Worm (Caenorhabditis elegans) whole organism, L4/young adult: ENCODE data around the gene Y24D9A.6.
A peak's percentile ranks its signal among the peaks of the same experiment; 100 is the strongest.

Experiments
- W03F9.2 ChIP-seq: fragments of 150-350 bp; optimal IDR thresholded peaks from 2 replicates; lab custom pipeline; 2014; ENCODE audit warnings: missing biosample characterization, missing genetic modification characterization
- dao-5 ChIP-seq: sonication (generic microtip); optimal IDR thresholded peaks from 2 replicates; lab custom pipeline; 2016; ENCODE audit warnings: missing genotype, missing genetic modification characterization, moderate library complexity, missing compliant biosample characterization
- him-1 ChIP-seq: sonication (generic microtip); optimal IDR thresholded peaks from 2 replicates; lab custom pipeline; 2016; ENCODE audit warnings: missing genotype, missing genetic modification reagents, missing genetic modification characterization, missing compliant biosample characterization

The Y24D9A.6 gene

DNA sequence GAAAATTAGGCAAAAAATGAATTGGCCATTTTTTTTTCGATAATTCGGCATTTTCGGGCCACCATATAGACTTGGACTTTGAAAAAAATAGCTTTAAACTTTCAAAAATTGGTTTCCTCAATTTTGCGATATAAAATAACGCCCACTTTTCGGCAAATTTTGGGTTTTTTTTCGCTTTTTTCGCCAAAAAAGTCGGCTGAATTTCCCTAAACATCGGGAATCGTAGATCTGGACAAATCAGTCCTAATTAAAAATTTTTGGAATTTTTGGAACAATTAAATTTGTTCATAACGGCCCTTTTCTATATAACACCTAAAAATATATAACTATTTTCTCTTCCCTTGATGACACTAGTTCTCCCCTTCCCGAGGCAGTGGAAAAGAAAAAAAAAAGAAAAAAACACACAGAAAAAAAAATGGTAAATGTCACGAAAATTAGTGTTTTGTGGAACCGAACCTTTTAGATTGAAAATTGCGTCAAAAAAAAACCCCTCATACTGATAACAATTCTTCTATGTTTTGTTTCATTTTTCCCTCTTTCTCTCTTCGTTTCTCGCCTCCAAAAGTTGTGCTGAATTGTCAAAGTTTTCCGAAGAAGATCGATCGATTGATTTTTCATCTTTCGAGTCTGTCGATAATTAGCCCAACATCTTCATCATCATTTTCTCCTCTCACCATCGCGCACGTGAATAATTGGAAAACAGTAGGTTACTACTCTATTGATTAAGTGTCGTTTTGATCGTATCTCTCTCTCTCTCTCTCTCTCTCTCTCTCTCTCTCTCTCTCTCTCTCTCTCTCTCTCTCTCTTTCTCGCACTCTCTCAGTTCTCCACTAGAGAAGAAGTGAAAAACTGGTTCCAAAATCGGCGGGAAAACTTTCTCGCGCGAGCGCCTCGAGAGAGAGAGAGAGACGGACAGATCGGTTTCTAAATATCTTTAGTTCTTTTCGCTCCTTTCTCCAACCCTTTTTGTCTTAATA, at the start of gene Y24D9A.6:
Gene Y24D9A.6, minus strand, starts transcription at position 51 of the 977 bp plus-strand sequence.
- TF ChIP-seq him-1 (tag; lab: Kevin White, UChicago) (no peak), dao-5 (no peak), W03F9.2 (no peak)

DNA sequence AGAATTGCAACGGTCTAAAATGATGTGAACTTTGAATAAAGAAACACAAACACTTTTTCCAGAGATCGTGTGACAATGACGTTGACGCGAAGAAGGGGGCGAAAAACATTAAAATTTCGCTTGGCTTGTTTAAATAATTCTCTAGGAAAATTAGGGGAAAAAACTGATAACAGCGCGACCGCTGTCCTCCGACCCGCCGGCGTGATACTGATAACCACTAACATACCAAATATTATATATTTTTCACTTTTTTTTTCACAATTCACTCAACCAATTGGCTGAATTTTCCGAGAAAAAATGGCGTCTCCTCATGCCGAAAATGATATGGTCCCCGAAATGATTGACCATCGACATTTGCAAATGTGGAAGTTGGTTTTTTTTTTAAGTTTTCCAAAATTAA, 49.6 kb upstream of the Y24D9A.6 start:
- TF ChIP-seq W03F9.2 = no peak
- no peak for TF ChIP-seq him-1 (tag; lab: Kevin White, UChicago)
- TF ChIP-seq dao-5 = no peak

DNA sequence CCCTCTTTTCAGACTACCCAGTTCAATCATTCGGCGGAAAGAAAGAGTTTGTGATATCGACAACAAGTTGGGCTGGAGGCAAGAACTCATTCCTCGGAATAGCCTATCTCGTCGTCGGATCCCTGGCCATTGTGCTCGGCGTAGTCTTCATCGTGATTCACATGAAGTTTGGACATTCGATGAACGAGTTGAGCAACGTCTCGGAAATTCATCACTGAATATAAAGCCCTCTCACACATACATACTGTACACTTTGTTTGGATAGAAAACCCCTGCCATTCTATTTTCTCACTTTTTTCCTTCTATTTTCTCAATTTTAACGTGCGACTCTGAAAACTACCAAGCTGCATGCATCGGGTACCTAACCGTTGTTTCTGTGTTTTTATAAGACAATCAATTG, 49.2 kb upstream of the Y24D9A.6 start, which contains the start of gene R08C7.12:
Gene R08C7.12, plus strand, starts transcription at position 301 of the 400 bp plus-strand sequence.
- TF ChIP-seq W03F9.2 (no peak), him-1 (tag; lab: Kevin White, UChicago) (no peak), dao-5 (no peak)

DNA sequence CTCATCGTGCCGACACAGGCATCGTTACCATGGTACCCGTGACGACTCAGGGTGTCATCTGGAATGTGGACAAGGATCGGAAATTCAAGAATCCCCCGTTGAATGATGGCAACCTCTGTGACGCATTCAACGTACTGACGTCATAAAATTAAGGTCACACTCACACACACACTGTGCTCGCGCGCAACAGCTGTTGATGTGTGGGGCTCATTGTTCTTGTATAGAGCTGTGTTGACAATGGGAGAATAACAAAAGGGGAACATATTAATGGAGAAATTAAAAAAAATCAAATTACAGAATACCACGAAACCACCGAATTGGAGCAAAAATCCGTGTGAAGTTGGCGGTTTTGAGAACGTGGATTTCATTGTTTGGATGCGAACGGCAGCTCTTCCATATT, 48.1 kb upstream of the Y24D9A.6 start:
- no peak for TF ChIP-seq dao-5
- TF ChIP-seq him-1 (tag; lab: Kevin White, UChicago) = no peak

DNA sequence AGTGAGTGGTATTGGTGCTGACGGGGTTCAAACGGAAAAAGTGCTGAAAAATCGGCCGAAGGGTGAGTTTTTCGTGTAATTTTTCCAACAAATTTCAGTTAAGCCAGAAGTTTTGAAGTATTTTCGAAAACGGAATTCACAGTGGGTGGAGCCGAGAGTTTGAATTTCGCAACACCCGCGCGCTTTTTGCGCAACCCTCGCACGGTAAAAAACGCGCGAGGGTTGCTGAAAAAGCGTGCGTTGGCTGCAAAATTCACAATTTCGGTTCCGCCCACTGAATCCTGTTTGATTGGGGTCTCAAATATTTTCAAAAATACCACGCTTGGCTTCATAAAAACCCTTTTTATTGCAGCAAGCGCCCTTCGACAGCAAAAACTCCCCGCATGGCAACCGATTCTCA, 47.2 kb upstream of the Y24D9A.6 start:
- TF ChIP-seq dao-5 (no peak), W03F9.2 (no peak), him-1 (tag; lab: Kevin White, UChicago) (no peak)

DNA sequence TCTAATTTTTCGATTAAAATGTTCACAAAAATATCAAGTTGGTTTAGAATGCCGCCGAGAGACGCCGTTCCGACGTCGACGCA, 46.9 kb upstream of the Y24D9A.6 start, which contains the start of gene chat-1:
Gene chat-1, plus strand, starts transcription at position 48 of the 83 bp plus-strand sequence.
- TF ChIP-seq W03F9.2 (no peak), him-1 (tag; lab: Kevin White, UChicago) (no peak), dao-5 (no peak)

DNA sequence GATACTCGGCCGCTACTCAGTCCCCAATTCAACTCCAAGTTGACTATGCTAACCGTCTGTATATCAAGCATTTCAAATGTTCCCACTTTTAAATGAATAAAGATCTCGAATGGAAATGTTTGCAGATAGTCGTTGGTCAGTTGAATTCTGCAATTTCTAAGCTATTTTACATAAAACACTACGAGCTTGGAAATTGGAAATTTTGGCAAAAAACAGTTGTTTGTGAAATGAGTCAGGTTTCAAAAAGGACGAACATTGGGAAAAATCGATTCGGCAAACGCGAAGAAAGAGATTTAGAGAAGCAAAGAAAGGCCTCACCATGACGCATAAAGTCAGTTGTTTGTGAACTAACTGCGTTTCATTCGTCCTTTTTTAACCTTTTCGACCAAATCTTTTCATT, 46.7 kb upstream of the Y24D9A.6 start:
- TF ChIP-seq dao-5 (no peak), W03F9.2 (no peak), him-1 (tag; lab: Kevin White, UChicago) (no peak)

DNA sequence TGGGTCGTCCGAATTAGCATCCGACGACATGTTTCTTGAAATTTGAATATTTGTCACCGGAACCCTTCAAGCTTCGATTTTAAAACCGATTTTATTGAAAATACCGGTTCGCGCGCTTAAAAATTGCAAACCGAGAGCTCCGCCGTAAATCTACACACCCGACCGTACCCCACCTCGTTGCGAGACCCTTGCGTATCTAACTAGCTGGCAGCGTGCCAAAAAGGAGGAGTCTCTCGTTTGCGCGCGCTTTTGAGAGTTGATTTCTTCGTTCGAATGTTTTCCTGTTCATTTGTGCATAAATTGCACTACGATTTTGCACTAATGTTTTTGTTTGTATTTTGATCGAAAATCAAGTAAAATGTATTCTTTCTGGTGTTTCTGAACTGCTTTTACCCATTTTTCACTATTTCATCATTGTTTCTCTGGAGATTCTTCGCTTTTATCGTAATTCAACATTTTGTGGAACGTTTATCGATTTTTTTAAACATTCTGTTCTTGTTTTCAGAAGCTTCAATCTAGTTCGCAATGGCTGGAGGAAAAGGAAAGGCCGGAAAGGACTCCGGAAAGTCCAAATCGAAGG, 45.6 kb upstream of the Y24D9A.6 start, which contains the start of the genes wapl-1 and htz-1:
Gene wapl-1, minus strand, starts transcription at position 30 of the 580 bp plus-strand sequence.
Gene htz-1, plus strand, starts transcription at position 506 of the 580 bp plus-strand sequence.
- no peak for TF ChIP-seq dao-5
- peak; percentile 96 for TF ChIP-seq W03F9.2
- peak; percentile 43 for TF ChIP-seq him-1 (tag; lab: Kevin White, UChicago)

DNA sequence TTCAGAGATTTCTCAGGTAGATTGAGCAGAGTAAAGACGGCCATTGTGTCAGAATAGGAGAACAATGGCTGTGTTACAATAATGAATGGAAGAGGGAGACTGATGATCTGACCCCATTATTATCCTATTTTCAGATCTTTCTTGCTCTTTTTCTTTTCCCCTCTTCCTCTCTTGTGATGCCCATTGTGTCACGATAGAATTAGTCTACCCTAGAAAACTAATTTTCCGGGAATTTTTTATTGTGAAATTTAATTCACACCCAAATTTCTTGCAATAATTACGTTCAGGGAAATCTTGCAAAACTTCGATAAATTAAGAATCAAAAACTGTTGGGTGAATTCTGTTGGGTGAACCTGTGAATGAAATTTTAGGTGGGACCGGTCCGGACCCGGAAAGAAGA, 40.9 kb upstream of the Y24D9A.6 start, which contains the start of gene fbxb-75:
Gene fbxb-75, minus strand, starts transcription at position 101 of the 400 bp plus-strand sequence.
- TF ChIP-seq him-1 (tag; lab: Kevin White, UChicago) = no peak
- no peak for TF ChIP-seq dao-5
- no peak for TF ChIP-seq W03F9.2

DNA sequence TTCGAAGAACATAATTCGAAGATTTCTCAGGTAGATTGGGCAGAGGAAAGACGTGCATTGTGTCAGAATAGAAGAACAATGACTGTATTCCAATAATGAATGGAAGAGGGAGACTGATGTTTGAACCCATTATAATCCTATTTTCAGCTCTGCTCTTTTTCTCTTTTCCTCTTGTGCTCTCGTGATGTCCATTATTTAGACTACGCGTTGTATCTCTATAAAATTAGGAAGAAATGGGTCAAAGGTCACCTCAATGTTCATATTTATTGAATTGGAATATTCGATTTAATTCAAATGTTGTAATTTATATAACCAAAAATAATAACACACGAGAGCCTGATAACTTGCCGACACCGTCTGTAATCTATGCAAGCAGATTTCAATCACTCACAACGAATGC, 39.0 kb upstream of the Y24D9A.6 start, which contains the start of gene fbxb-74:
Gene fbxb-74, minus strand, starts transcription at position 101 of the 400 bp plus-strand sequence.
- TF ChIP-seq W03F9.2 = no peak

DNA sequence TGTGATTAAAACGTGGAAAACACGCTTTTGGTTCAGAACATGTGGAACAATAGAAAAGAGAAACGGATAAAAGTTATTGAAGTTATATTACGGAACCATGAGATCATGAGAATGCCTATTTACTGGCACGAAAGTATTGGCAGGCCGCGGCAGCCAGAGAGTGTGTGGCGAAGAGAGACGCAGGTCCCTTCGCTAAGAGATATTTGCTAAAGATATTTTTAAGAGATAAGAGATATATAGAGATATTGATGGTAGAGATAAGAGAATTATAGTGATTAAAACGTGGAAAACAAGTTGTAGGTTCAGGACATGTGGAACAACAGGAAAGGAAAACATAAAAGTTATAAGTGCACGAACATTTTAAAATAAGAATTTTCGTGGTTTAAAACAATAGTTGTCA, 37.6 kb upstream of the Y24D9A.6 start:
- TF ChIP-seq dao-5 = no peak
- TF ChIP-seq W03F9.2 = no peak
- no peak for TF ChIP-seq him-1 (tag; lab: Kevin White, UChicago)

DNA sequence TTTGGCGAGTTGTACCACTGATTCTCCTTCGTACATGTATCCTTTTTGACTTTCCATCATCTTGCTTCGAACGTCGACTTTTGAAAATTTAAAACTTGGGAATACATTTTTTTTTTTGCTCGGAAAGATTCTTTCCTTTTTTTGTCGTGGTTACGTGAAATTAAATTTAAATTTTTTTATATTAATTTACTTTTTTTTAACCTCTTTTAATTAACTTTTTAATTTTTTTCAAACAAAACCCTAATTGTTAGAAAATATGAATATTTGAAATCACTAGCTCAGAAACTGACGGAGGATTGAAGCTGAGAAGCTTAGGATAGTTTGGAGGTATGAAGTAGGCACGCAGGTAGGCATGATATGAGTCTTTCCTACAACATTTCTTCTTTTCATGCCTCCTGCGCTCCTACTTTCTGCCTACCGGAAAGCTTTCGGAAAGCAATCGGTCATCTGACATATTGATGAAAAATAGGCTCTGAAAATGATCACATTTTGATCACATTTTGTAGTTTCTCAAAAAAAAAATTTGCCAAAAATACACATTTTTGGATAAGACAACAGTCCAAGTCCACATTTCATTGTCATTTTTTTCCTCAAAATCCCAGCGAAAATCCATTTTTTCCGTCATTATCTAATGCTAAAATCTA, 34.4 kb upstream of the Y24D9A.6 start, which contains the start of the genes R08C7.8 and R08C7.4:
Gene R08C7.8, minus strand, starts transcription at position 101 of the 644 bp plus-strand sequence.
Gene R08C7.4, plus strand, starts transcription at position 594 of the 644 bp plus-strand sequence.
- TF ChIP-seq dao-5 = no peak
- no peak for TF ChIP-seq him-1 (tag; lab: Kevin White, UChicago)
- no peak for TF ChIP-seq W03F9.2

DNA sequence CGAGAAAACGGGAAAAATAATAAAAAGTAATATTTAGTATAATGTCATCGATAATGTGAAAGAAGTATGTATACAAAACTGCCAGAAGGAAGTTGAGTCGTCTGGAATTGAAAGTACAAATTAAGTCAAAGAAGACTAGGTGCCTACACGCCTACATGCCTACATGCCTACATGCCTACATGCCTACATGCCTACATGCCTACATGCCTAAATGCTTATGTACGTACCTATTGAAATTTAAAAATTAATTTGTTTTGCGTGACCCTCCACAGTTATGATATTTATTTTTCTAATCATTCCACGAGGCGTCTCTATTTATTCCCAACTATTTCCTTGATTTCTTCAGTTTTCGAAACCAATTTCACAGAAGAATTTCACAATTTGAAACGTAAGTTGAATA, 29.7 kb upstream of the Y24D9A.6 start, which contains the start of the genes str-185 and R08C7.5:
Gene str-185, minus strand, starts transcription at position 101 of the 400 bp plus-strand sequence.
Gene R08C7.5, plus strand, starts transcription at position 329 of the 400 bp plus-strand sequence.
- TF ChIP-seq him-1 (tag; lab: Kevin White, UChicago) (no peak), dao-5 (no peak), W03F9.2 (no peak)

DNA sequence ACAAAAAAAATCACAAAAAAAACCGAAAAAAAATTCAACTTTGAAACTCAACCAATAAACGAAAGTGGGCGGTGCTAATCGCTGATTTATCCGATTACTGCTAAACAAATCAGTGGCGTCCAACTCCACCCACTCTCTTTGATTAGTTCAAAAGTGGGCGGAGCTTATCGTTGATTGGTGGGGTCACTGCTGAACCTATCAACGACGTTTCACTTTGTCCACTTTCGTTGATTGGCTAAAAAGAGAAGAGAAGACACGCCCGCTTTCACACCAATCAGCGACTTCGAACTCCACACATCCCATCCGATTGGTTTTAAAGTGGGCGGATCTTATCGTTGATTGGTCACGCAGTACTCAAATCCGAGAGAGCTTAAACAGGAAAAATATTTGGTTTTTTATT, 23.7 kb upstream of the Y24D9A.6 start:
- TF ChIP-seq him-1 (tag; lab: Kevin White, UChicago) (no peak), dao-5 (no peak), W03F9.2 (no peak)
